Worm (Caenorhabditis elegans) whole organism, midembryonic: ENCODE data around the gene vha-18.

Source experiments
- T22C8.4 ChIP-seq: fragments of 200-800 bp; sonication (Bioruptor generic); IDR thresholded peaks from 2 replicates; pipeline ENCODE4 v1.3.6; 2022; ENCODE audit warnings: missing genetic modification characterization, missing compliant biosample characterization
- cog-1 ChIP-seq: sonication (generic microtip); optimal IDR thresholded peaks from 2 replicates; lab custom pipeline; 2016; ENCODE audit warnings: missing genetic modification characterization, missing compliant biosample characterization
- flt-1 ChIP-seq: fragments of 200-800 bp; sonication (Bioruptor generic); IDR thresholded peaks from 2 replicates; pipeline ENCODE4 v1.3.6; 2022; ENCODE audit warnings: missing genetic modification characterization, missing compliant biosample characterization
- klf-2 ChIP-seq: fragments of 200-800 bp; sonication (Bioruptor generic); conservative IDR thresholded peaks from 2 replicates; pipeline ENCODE4 v1.3.6; 2022; ENCODE audit warnings: missing genetic modification reagents, missing genetic modification characterization, missing compliant biosample characterization
- med-1 ChIP-seq: sonication (generic microtip); optimal IDR thresholded peaks from 2 replicates; lab custom pipeline; 2017; ENCODE audit warnings: missing genetic modification characterization, mild to moderate bottlenecking, missing compliant biosample characterization, antibody characterized with exemption, missing genetic modification reagents; ENCODE audit not compliant: insufficient read depth
- ref-1 ChIP-seq: fragments of 200-800 bp; sonication (Bioruptor generic); conservative IDR thresholded peaks from 2 replicates; pipeline ENCODE4 v1.3.6; 2022; ENCODE audit warnings: missing genetic modification reagents, missing genetic modification characterization, missing compliant biosample characterization
- tab-1 ChIP-seq: fragments of 200-800 bp; sonication (Bioruptor generic); IDR thresholded peaks from 2 replicates; pipeline ENCODE4 v1.3.6; 2022; ENCODE audit warnings: missing genetic modification characterization, missing compliant biosample characterization
- ztf-23 ChIP-seq: fragments of 200-800 bp; sonication (Bioruptor generic); IDR thresholded peaks from 2 replicates; pipeline ENCODE4 v1.3.6; 2022; ENCODE audit warnings: missing genetic modification reagents, missing genetic modification characterization, missing compliant biosample characterization
- ztf-29 ChIP-seq: fragments of 200-800 bp; sonication (Bioruptor generic); IDR thresholded peaks from 2 replicates; pipeline ENCODE4 v1.3.6; 2022; ENCODE audit warnings: missing genetic modification reagents, missing genetic modification characterization, missing compliant biosample characterization

Gene vha-18

ce11 chrV:8413432-8414021, at the start of gene vha-18:
vha-18 (minus strand) TSS chrV:8413482.
- TF ChIP-seq ref-1 (GFP tag; lab: Robert Waterston, UW) (no peak), klf-2 (GFP tag; lab: Robert Waterston, UW) (no peak), T22C8.4 (GFP tag; lab: Robert Waterston, UW) (no peak), tab-1 (GFP tag; lab: Robert Waterston, UW) (no peak), ztf-29 (no peak), flt-1 (GFP tag; lab: Robert Waterston, UW) (no peak), ztf-23 (no peak), med-1 (no peak), cog-1 (tag; lab: Kevin White, UChicago) (no peak)

DNA sequence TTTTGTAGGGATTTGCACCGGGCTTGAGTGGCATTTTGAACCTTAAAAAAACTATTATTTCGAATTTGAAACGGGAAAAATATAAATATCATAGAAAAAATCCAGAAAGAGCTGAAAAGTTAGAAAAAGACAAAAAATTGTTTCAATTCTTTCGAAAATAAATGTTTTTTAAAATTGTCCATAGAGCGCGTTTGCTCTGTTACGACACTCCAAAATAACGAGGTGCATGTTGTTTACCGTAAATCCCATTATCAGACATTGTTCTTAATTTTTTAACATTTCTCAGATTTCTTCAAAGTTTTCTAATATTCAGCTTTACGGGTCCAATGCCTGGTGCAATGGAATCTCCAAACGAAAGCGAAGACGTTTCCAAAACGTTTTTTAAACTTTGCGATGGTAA, 48.8 kb upstream of the vha-18 start, which contains the start of the genes dnj-22 and natc-1:
dnj-22 (minus strand) TSS at position 47 of the 400 bp plus-strand sequence.
natc-1 (plus strand) TSS at position 286 of the 400 bp plus-strand sequence.
- TF ChIP-seq cog-1 (tag; lab: Kevin White, UChicago): peak; percentile 67
- TF ChIP-seq T22C8.4 (GFP tag; lab: Robert Waterston, UW): no peak

ce11 chrV:8460800-8461199, 47.5 kb upstream of the vha-18 start:
- no peak for TF ChIP-seq flt-1 (GFP tag; lab: Robert Waterston, UW)
- no peak for TF ChIP-seq T22C8.4 (GFP tag; lab: Robert Waterston, UW)
- no peak for TF ChIP-seq ztf-23
- no peak for TF ChIP-seq tab-1 (GFP tag; lab: Robert Waterston, UW)
- no peak for TF ChIP-seq cog-1 (tag; lab: Kevin White, UChicago)
- no peak for TF ChIP-seq med-1
- TF ChIP-seq ztf-29: no peak

ce11 chrV:8460306-8460705, 47.0 kb upstream of the vha-18 start, which contains the start of gene T23B12.6:
T23B12.6 (minus strand) TSS chrV:8460419.
- TF ChIP-seq med-1: no peak
- no peak for TF ChIP-seq ref-1 (GFP tag; lab: Robert Waterston, UW)
- TF ChIP-seq klf-2 (GFP tag; lab: Robert Waterston, UW): no peak
- TF ChIP-seq cog-1 (tag; lab: Kevin White, UChicago): no peak
- no peak for TF ChIP-seq ztf-29
- TF ChIP-seq tab-1 (GFP tag; lab: Robert Waterston, UW): no peak
- no peak for TF ChIP-seq flt-1 (GFP tag; lab: Robert Waterston, UW)
- TF ChIP-seq ztf-23: no peak
- TF ChIP-seq T22C8.4 (GFP tag; lab: Robert Waterston, UW): no peak

DNA sequence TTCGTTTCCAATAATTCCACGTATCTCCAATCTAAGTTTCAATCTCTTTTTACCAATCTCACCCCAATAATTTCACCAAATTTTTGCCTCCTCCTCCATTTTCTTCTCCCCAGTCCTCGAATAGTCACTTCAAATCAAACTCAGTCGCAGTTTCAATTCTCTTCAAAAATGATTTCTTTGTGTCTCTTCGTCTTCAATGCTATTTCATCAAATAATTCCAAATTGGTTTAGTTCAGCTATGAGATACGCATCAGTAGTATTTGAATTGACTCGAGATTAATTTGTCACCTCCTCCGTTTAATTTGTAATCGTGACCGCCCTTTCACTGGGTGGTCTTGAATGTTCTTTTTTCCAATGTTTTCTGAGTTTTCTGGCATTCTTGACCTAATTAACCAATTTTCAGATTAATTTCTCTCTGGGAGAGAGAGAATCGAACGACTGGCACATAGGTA, 41.7 kb upstream of the vha-18 start, which contains the start of gene T23B12.11:
T23B12.11 (plus strand) TSS at position 402 of the 452 bp plus-strand sequence.
- TF ChIP-seq ztf-29 (no peak), tab-1 (GFP tag; lab: Robert Waterston, UW) (no peak), ztf-23 (no peak), ref-1 (GFP tag; lab: Robert Waterston, UW) (no peak), T22C8.4 (GFP tag; lab: Robert Waterston, UW) (no peak), flt-1 (GFP tag; lab: Robert Waterston, UW) (no peak), klf-2 (GFP tag; lab: Robert Waterston, UW) (no peak), med-1 (no peak), cog-1 (tag; lab: Kevin White, UChicago) (no peak)

DNA sequence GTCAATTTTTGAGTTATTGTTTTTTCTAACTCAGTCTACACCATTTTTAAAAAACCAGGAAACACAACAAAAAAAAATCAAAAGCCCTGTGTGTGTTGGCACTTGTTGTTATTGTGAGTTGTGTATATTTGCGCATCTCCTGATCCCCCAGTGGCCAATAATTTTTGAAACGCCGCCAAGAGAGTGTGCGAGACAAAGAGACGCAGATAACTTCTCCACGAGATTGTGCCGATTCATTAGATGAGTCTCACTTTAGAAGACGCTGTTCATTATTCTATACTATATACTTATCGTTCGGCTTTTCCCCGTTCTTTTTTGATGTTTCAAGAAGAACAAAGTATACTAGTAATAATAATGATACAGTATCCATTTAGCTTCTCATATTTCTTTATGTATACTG, 37.4 kb upstream of the vha-18 start:
- TF ChIP-seq med-1 (no peak), ref-1 (GFP tag; lab: Robert Waterston, UW) (no peak), cog-1 (tag; lab: Kevin White, UChicago) (no peak), klf-2 (GFP tag; lab: Robert Waterston, UW) (no peak), tab-1 (GFP tag; lab: Robert Waterston, UW) (no peak)

ce11 chrV:8449241-8449640, 36.0 kb upstream of the vha-18 start:
- no peak for TF ChIP-seq T22C8.4 (GFP tag; lab: Robert Waterston, UW)
- TF ChIP-seq flt-1 (GFP tag; lab: Robert Waterston, UW): no peak
- no peak for TF ChIP-seq tab-1 (GFP tag; lab: Robert Waterston, UW)
- TF ChIP-seq ztf-23: no peak
- no peak for TF ChIP-seq cog-1 (tag; lab: Kevin White, UChicago)
- no peak for TF ChIP-seq klf-2 (GFP tag; lab: Robert Waterston, UW)
- TF ChIP-seq med-1: no peak
- TF ChIP-seq ref-1 (GFP tag; lab: Robert Waterston, UW): no peak
- TF ChIP-seq ztf-29: no peak

ce11 chrV:8447928-8448327, 34.6 kb upstream of the vha-18 start, which contains the start of gene T23B12.5:
T23B12.5 (minus strand) TSS chrV:8448028.
- TF ChIP-seq T22C8.4 (GFP tag; lab: Robert Waterston, UW) (no peak), tab-1 (GFP tag; lab: Robert Waterston, UW) (no peak)

DNA sequence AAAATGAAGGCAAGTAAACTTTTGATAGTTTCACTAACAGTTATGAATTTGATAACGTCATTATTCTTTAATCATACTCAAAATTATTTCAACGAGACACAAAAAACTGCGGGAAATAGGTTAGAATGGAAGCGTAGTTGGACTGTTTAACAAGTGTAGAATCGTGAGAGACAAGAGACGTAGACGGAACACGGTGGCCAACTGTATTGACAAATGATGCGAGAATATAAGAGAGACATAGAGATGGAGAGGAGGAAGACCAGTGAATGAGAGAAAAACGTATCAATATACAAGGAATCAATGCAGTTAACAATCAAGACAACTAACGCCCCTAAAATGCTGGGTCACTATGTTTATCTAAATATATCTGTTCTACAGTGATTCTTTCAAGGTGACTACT, 32.4 kb upstream of the vha-18 start:
- TF ChIP-seq klf-2 (GFP tag; lab: Robert Waterston, UW): no peak
- TF ChIP-seq med-1: no peak

ce11 chrV:8444357-8444856, 31.1 kb upstream of the vha-18 start, which contains the start of gene lmd-3:
lmd-3 (minus strand) TSS chrV:8444806.
- TF ChIP-seq ztf-23: no peak
- no peak for TF ChIP-seq tab-1 (GFP tag; lab: Robert Waterston, UW)
- TF ChIP-seq flt-1 (GFP tag; lab: Robert Waterston, UW): no peak
- no peak for TF ChIP-seq med-1
- TF ChIP-seq ref-1 (GFP tag; lab: Robert Waterston, UW): no peak
- TF ChIP-seq klf-2 (GFP tag; lab: Robert Waterston, UW): no peak
- TF ChIP-seq ztf-29: no peak
- TF ChIP-seq cog-1 (tag; lab: Kevin White, UChicago): no peak
- TF ChIP-seq T22C8.4 (GFP tag; lab: Robert Waterston, UW): no peak
